Fruit fly (Drosophila melanogaster) whole organism, embryonic: ENCODE results near the gene ddbt.

ENCODE experiments used
- Aef1 ChIP-seq: fragments of 200-800 bp; sonication (Bioruptor generic); IDR thresholded peaks from 3 replicates; pipeline ENCODE4 v1.3.6; 2022; ENCODE audit warnings: missing biosample characterization, missing genetic modification characterization
- CG10147 ChIP-seq: fragments of 200-800 bp; sonication (Bioruptor generic); optimal IDR thresholded peaks from 2 replicates; lab custom pipeline; 2019; ENCODE audit warnings: missing biosample characterization, mild to moderate bottlenecking, missing genetic modification characterization, moderate library complexity
- CG10565 ChIP-seq: fragments of 200-800 bp; sonication (Bioruptor generic); optimal IDR thresholded peaks from 3 replicates; lab custom pipeline; 2016; ENCODE audit warnings: missing biosample characterization, mild to moderate bottlenecking, missing genetic modification characterization
- CG10959 ChIP-seq: fragments of 200-800 bp; sonication (Bioruptor generic); IDR thresholded peaks from 2 replicates; pipeline ENCODE4 v1.3.6; 2022; ENCODE audit warnings: missing biosample characterization, missing genetic modification characterization
- CG12104 ChIP-seq: fragments of 200-800 bp; sonication (Bioruptor generic); optimal IDR thresholded peaks from 3 replicates; lab custom pipeline; 2016; ENCODE audit warnings: missing biosample characterization, missing genetic modification characterization
- CG12659 ChIP-seq: fragments of 200-800 bp; sonication (Bioruptor generic); optimal IDR thresholded peaks from 3 replicates; lab custom pipeline; 2017; ENCODE audit warnings: mild to moderate bottlenecking, missing biosample characterization, missing genetic modification reagents, missing genetic modification characterization
- CG15011 ChIP-seq: fragments of 200-800 bp; sonication (Bioruptor generic); optimal IDR thresholded peaks from 3 replicates; lab custom pipeline; 2018; ENCODE audit warnings: missing biosample characterization, mild to moderate bottlenecking, missing genetic modification characterization
- CG1602 ChIP-seq: fragments of 200-800 bp; sonication (Bioruptor generic); optimal IDR thresholded peaks from 3 replicates; lab custom pipeline; 2016; ENCODE audit warnings: missing biosample characterization, missing genetic modification characterization
- CG1603 ChIP-seq: fragments of 200-800 bp; sonication (Bioruptor generic); optimal IDR thresholded peaks from 2 replicates; lab custom pipeline; 2019; ENCODE audit warnings: missing biosample characterization, mild to moderate bottlenecking, missing genetic modification characterization, moderate library complexity
- CG17359 ChIP-seq: fragments of 200-800 bp; sonication (Bioruptor generic); optimal IDR thresholded peaks from 3 replicates; lab custom pipeline; 2018; ENCODE audit warnings: missing biosample characterization, mild to moderate bottlenecking, missing genetic modification characterization, moderate library complexity
- CG2116 ChIP-seq: fragments of 200-800 bp; sonication (Bioruptor generic); optimal IDR thresholded peaks from 3 replicates; lab custom pipeline; 2018; ENCODE audit warnings: missing biosample characterization, mild to moderate bottlenecking, missing genetic modification characterization
- CG2129 ChIP-seq: fragments of 200-800 bp; sonication (Bioruptor generic); IDR thresholded peaks from 2 replicates; pipeline ENCODE4 v1.3.6; 2022; ENCODE audit warnings: missing biosample characterization, missing genetic modification characterization; ENCODE audit not compliant: partially characterized antibody
- CG2875 ChIP-seq: fragments of 200-800 bp; sonication (Bioruptor generic); optimal IDR thresholded peaks from 2 replicates; lab custom pipeline; 2017; ENCODE audit warnings: missing biosample characterization, mild to moderate bottlenecking, missing genetic modification characterization, missing genetic modification reagents
- CG32772 ChIP-seq: fragments of 200-800 bp; sonication (Bioruptor generic); IDR thresholded peaks from 2 replicates; pipeline ENCODE4 v1.3.6; 2022; ENCODE audit warnings: missing biosample characterization, missing genetic modification characterization
- CG34376 ChIP-seq: fragments of 200-800 bp; sonication (Bioruptor generic); optimal IDR thresholded peaks from 2 replicates; lab custom pipeline; 2018; ENCODE audit warnings: missing biosample characterization, mild to moderate bottlenecking, missing genetic modification characterization
- CG6683 ChIP-seq: fragments of 200-800 bp; sonication (Bioruptor generic); optimal IDR thresholded peaks from 2 replicates; lab custom pipeline; 2017; ENCODE audit warnings: missing biosample characterization, mild to moderate bottlenecking, missing genetic modification characterization, missing genetic modification reagents
- CG7271 ChIP-seq: fragments of 200-800 bp; sonication (Bioruptor generic); optimal IDR thresholded peaks from 2 replicates; lab custom pipeline; 2018; ENCODE audit warnings: missing biosample characterization, mild to moderate bottlenecking, missing genetic modification characterization, moderate library complexity
- CG7372 ChIP-seq: fragments of 200-800 bp; sonication (Bioruptor generic); IDR thresholded peaks from 2 replicates; pipeline ENCODE4 v1.3.6; 2022; ENCODE audit warnings: missing biosample characterization, missing genetic modification characterization
- Camta ChIP-seq: fragments of 200-800 bp; sonication (Bioruptor generic); optimal IDR thresholded peaks from 2 replicates; lab custom pipeline; 2016; ENCODE audit warnings: missing biosample characterization, missing genetic modification characterization
- H15 ChIP-seq: fragments of 200-800 bp; sonication (Bioruptor generic); IDR thresholded peaks from 3 replicates; pipeline ENCODE4 v1.3.6; 2022; ENCODE audit warnings: missing biosample characterization, missing genetic modification characterization
- HmgZ ChIP-seq: fragments of 200-800 bp; sonication (Bioruptor generic); optimal IDR thresholded peaks from 2 replicates; lab custom pipeline; 2018; ENCODE audit warnings: missing biosample characterization, mild to moderate bottlenecking, missing genetic modification characterization
- Hr3 ChIP-seq: fragments of 200-800 bp; sonication (Bioruptor generic); optimal IDR thresholded peaks from 3 replicates; lab custom pipeline; 2016; ENCODE audit warnings: missing biosample characterization, missing genetic modification characterization
- Hr51 ChIP-seq, 2 experiments: fragments of 200-800 bp; sonication (Bioruptor generic); optimal IDR thresholded peaks; 2 replicates in 1 of 2; 3 replicates in 1 of 2; lab custom pipeline; 2016 to 2018; ENCODE audit warnings: missing biosample characterization in 2 of 2, missing genetic modification characterization in 2 of 2, mild to moderate bottlenecking in 1 of 2, moderate library complexity in 1 of 2
- MTF-1 ChIP-seq: fragments of 200-800 bp; sonication (Bioruptor generic); optimal IDR thresholded peaks from 2 replicates; lab custom pipeline; 2018; ENCODE audit warnings: missing biosample characterization, mild to moderate bottlenecking, missing genetic modification characterization, borderline replicate concordance
- Med ChIP-seq: fragments of 200-800 bp; sonication (Bioruptor generic); peaks from one replicate; lab custom pipeline; 2016; ENCODE audit warnings: missing biosample characterization, missing genetic modification characterization, mild to moderate bottlenecking, inconsistent platforms, moderate library complexity
- Tbp ChIP-seq: fragments of >200 bp; optimal IDR thresholded peaks from 2 replicates; lab custom pipeline; 2018; ENCODE audit warnings: missing biosample characterization, missing genetic modification characterization
- Usf ChIP-seq: fragments of 200-800 bp; sonication (Bioruptor generic); optimal IDR thresholded peaks from 2 replicates; lab custom pipeline; 2017; ENCODE audit warnings: missing genotype, missing biosample characterization, missing genetic modification characterization
- Vsx1 ChIP-seq: fragments of 200-800 bp; sonication (Bioruptor generic); optimal IDR thresholded peaks from 2 replicates; lab custom pipeline; 2017; ENCODE audit warnings: missing biosample characterization, mild to moderate bottlenecking, missing genetic modification characterization, missing genetic modification reagents
- amos ChIP-seq: fragments of 200-800 bp; sonication (Bioruptor generic); IDR thresholded peaks from 2 replicates; pipeline ENCODE4 v1.3.6; 2022; ENCODE audit warnings: missing biosample characterization, missing genetic modification characterization; ENCODE audit not compliant: partially characterized antibody
- ase ChIP-seq: fragments of 200-800 bp; sonication (Bioruptor generic); IDR thresholded peaks from 3 replicates; pipeline ENCODE4 v1.3.6; 2022; ENCODE audit warnings: missing biosample characterization, missing genetic modification characterization
- bbx ChIP-seq: fragments of 200-800 bp; sonication (Bioruptor generic); IDR thresholded peaks from 2 replicates; pipeline ENCODE4 v1.3.6; 2022; ENCODE audit warnings: missing biosample characterization, missing genetic modification characterization; ENCODE audit not compliant: partially characterized antibody
- emc ChIP-seq: fragments of 200-800 bp; sonication (Bioruptor generic); optimal IDR thresholded peaks from 2 replicates; lab custom pipeline; 2016; ENCODE audit warnings: missing biosample characterization, missing genetic modification characterization
- eyg ChIP-seq: fragments of 200-800 bp; sonication (Bioruptor generic); optimal IDR thresholded peaks from 3 replicates; lab custom pipeline; 2016; ENCODE audit warnings: missing biosample characterization, missing genetic modification characterization
- fru ChIP-seq: fragments of >200 bp; optimal IDR thresholded peaks from 2 replicates; lab custom pipeline; 2017
- gro ChIP-seq: fragments of 200-800 bp; sonication (Bioruptor generic); optimal IDR thresholded peaks from 2 replicates; lab custom pipeline; 2016; ENCODE audit warnings: missing biosample characterization, missing genetic modification characterization
- klu ChIP-seq: fragments of 200-800 bp; sonication (Bioruptor generic); IDR thresholded peaks from 2 replicates; pipeline ENCODE4 v1.3.6; 2022; ENCODE audit warnings: missing biosample characterization, missing genetic modification characterization
- lmd ChIP-seq: fragments of 200-800 bp; sonication (Bioruptor generic); IDR thresholded peaks from 2 replicates; pipeline ENCODE4 v1.3.6; 2022; ENCODE audit warnings: missing biosample characterization, missing genetic modification characterization
- mam ChIP-seq: fragments of 200-800 bp; sonication (Bioruptor generic); optimal IDR thresholded peaks from 3 replicates; lab custom pipeline; 2016; ENCODE audit warnings: missing biosample characterization, missing genetic modification characterization
- phol ChIP-seq: fragments of 200-800 bp; sonication (Bioruptor generic); optimal IDR thresholded peaks from 3 replicates; lab custom pipeline; 2018; ENCODE audit warnings: missing biosample characterization, mild to moderate bottlenecking, missing genetic modification characterization, moderate library complexity
- pnt ChIP-seq: fragments of 200-800 bp; sonication (Bioruptor generic); optimal IDR thresholded peaks from 3 replicates; lab custom pipeline; 2016; ENCODE audit warnings: missing biosample characterization, missing genetic modification characterization
- ro ChIP-seq: fragments of 200-800 bp; sonication (Bioruptor generic); IDR thresholded peaks from 2 replicates; pipeline ENCODE4 v1.3.6; 2022; ENCODE audit warnings: missing biosample characterization, missing genetic modification characterization
- sr ChIP-seq: fragments of 200-800 bp; sonication (Bioruptor generic); IDR thresholded peaks from 3 replicates; pipeline ENCODE4 v1.3.6; 2022; ENCODE audit warnings: missing biosample characterization, missing genetic modification characterization
- stc ChIP-seq: fragments of 200-800 bp; sonication (Bioruptor generic); IDR thresholded peaks from 2 replicates; pipeline ENCODE4 v1.3.6; 2022; ENCODE audit warnings: missing biosample characterization, missing genetic modification characterization
- unc-4 ChIP-seq: fragments of 200-800 bp; sonication (Bioruptor generic); IDR thresholded peaks from 2 replicates; pipeline ENCODE4 v1.3.6; 2022; ENCODE audit warnings: missing biosample characterization, missing genetic modification characterization; ENCODE audit not compliant: partially characterized antibody
- unpg ChIP-seq: fragments of 200-800 bp; sonication (Bioruptor generic); optimal IDR thresholded peaks from 3 replicates; lab custom pipeline; 2018; ENCODE audit warnings: missing biosample characterization, mild to moderate bottlenecking, missing genetic modification characterization, moderate library complexity
- vvl ChIP-seq: fragments of 200-800 bp; sonication (Bioruptor generic); IDR thresholded peaks from 2 replicates; pipeline ENCODE4 v1.3.6; 2022; ENCODE audit warnings: missing biosample characterization, missing genetic modification characterization
- wor ChIP-seq: fragments of 200-800 bp; sonication (Bioruptor generic); IDR thresholded peaks from 2 replicates; pipeline ENCODE4 v1.3.6; 2022; ENCODE audit warnings: missing biosample characterization, missing genetic modification characterization
- yki ChIP-seq: fragments of >200 bp; optimal IDR thresholded peaks from 3 replicates; lab custom pipeline; 2018

The ddbt gene

dm6 chr3L:329153-329698 is 12.3 kb downstream of the ddbt start (continued):
- 0 out of 2 replicates have a peak, but pooled peaks have one; percentile 26 for TF ChIP-seq bbx (GFP tag; lab: Robert Waterston, UW)
- TF ChIP-seq Hr51 (GFP tag; optimal IDR thresholded peaks at IDR 0.05; lab: Kevin White, UChicago): no peak
- no peak for TF ChIP-seq Usf (GFP tag; lab: Kevin White, UChicago)
- peak; percentile 15 for TF ChIP-seq gro (GFP tag; lab: Kevin White, UChicago)
- TF ChIP-seq CG10565 (GFP tag; lab: Kevin White, UChicago): no peak
- TF ChIP-seq CG10959 (GFP tag; lab: Robert Waterston, UW): no peak
- TF ChIP-seq CG7372 (GFP tag; lab: Robert Waterston, UW): no peak
- TF ChIP-seq unc-4 (GFP tag; lab: Robert Waterston, UW): peak; percentile 67
- peak; percentile 57 for TF ChIP-seq CG2116 (GFP tag; lab: Kevin White, UChicago)
- no peak for TF ChIP-seq CG6683 (GFP tag; lab: Kevin White, UChicago)
- peak; percentile 3 for TF ChIP-seq CG12104 (GFP tag; lab: Kevin White, UChicago)
- no peak for TF ChIP-seq H15 (GFP tag; lab: Robert Waterston, UW)
- TF ChIP-seq CG2129 (GFP tag; lab: Robert Waterston, UW): no peak
- no peak for TF ChIP-seq mam (GFP tag; lab: Kevin White, UChicago)
- TF ChIP-seq Aef1 (GFP tag; lab: Robert Waterston, UW): no peak
- TF ChIP-seq pnt (GFP tag; lab: Kevin White, UChicago): no peak
- TF ChIP-seq CG1603: peak; percentile 36
- TF ChIP-seq CG12659 (GFP tag; lab: Kevin White, UChicago): peak; percentile 49
- TF ChIP-seq amos: peak; percentile 21; the same call in 1 of the 2 replicates
- peak; percentile 86 for TF ChIP-seq Med
- TF ChIP-seq phol (tag; lab: Kevin White, UChicago): peak; percentile 41
- TF ChIP-seq ro (GFP tag; lab: Robert Waterston, UW): no peak
- peak; percentile 22 for TF ChIP-seq CG10147
- no peak for TF ChIP-seq klu (GFP tag; lab: Robert Waterston, UW)
- no peak for TF ChIP-seq ase (GFP tag; lab: Robert Waterston, UW)
- TF ChIP-seq CG7271 (tag; lab: Kevin White, UChicago): no peak
- no peak for TF ChIP-seq Hr3 (GFP tag; lab: Kevin White, UChicago)

dm6 chr3L:331842-332802 is 15.2 kb downstream of the ddbt start, which contains the start of gene mthl9:
mthl9 (minus strand) TSS chr3L:332309.
- TF ChIP-seq emc (GFP tag; lab: Kevin White, UChicago) (no peak), fru (no peak), wor (GFP tag; lab: Robert Waterston, UW) (no peak), CG17359 (no peak), unpg (no peak), CG1602 (GFP tag; lab: Kevin White, UChicago) (no peak), vvl (GFP tag; lab: Robert Waterston, UW) (peak; percentile 56), CG34376 (GFP tag; lab: Kevin White, UChicago) (peak; percentile 95), eyg (GFP tag; lab: Kevin White, UChicago) (no peak), Vsx1 (GFP tag; lab: Kevin White, UChicago) (peak; percentile 91), CG2875 (GFP tag; lab: Kevin White, UChicago) (no peak), MTF-1 (GFP tag; lab: Kevin White, UChicago) (peak; percentile 6), Tbp (GFP tag; lab: Kevin White, UChicago) (no peak), stc (GFP tag; lab: Robert Waterston, UW) (peak; percentile 43; the same call in 1 of the 2 replicates), CG15011 (GFP tag; lab: Kevin White, UChicago) (no peak), yki (no peak), HmgZ (tag; lab: Kevin White, UChicago) (peak; percentile 39), sr (GFP tag; lab: Robert Waterston, UW) (no peak), Camta (no peak), klu (GFP tag; lab: Robert Waterston, UW) (no peak), lmd (GFP tag; lab: Robert Waterston, UW) (no peak; the same call in 1 of the 2 replicates), CG32772 (GFP tag; lab: Robert Waterston, UW) (no peak)
